Worm (Caenorhabditis elegans) whole organism, L3 larva: ENCODE results near the gene adh-1.

ENCODE experiments used
- R02D3.7 ChIP-seq: fragments of 150-350 bp; optimal IDR thresholded peaks from 2 replicates; lab custom pipeline; 2014; ENCODE audit warnings: missing biosample characterization, missing genetic modification characterization
- ZK546.5 ChIP-seq: sonication (generic microtip); optimal IDR thresholded peaks from 2 replicates; lab custom pipeline; 2017; ENCODE audit warnings: missing biosample characterization, missing genetic modification characterization
- aly-2 ChIP-seq: fragments of 150-350 bp; optimal IDR thresholded peaks from 2 replicates; lab custom pipeline; 2014; ENCODE audit warnings: missing biosample characterization, missing genetic modification characterization
- ama-1 ChIP-seq: fragments of 150-350 bp; optimal IDR thresholded peaks from 2 replicates; lab custom pipeline; 2018
- ceh-16 ChIP-seq: sonication (generic microtip); optimal IDR thresholded peaks from 2 replicates; lab custom pipeline; 2017; ENCODE audit warnings: missing biosample characterization, missing genetic modification characterization
- ceh-28 ChIP-seq: fragments of 150-350 bp; optimal IDR thresholded peaks from 2 replicates; lab custom pipeline; 2014; ENCODE audit warnings: missing biosample characterization, missing genetic modification reagents, missing genetic modification characterization
- ceh-82 ChIP-seq: fragments of 150-350 bp; optimal IDR thresholded peaks from 2 replicates; lab custom pipeline; 2014; ENCODE audit warnings: missing biosample characterization, missing genetic modification characterization
- ceh-9 ChIP-seq: sonication (generic microtip); optimal IDR thresholded peaks from 2 replicates; lab custom pipeline; 2018; ENCODE audit warnings: missing biosample characterization, missing genetic modification characterization
- daf-12 ChIP-seq: fragments of 150-350 bp; optimal IDR thresholded peaks from 2 replicates; lab custom pipeline; 2014; ENCODE audit warnings: missing biosample characterization, missing genetic modification reagents, missing genetic modification characterization
- egl-27 ChIP-seq: sonication (generic microtip); optimal IDR thresholded peaks from 4 replicates; lab custom pipeline; 2017; ENCODE audit warnings: missing biosample characterization, missing genetic modification reagents, missing genetic modification characterization
- egl-5 ChIP-seq: fragments of 150-350 bp; optimal IDR thresholded peaks from 2 replicates; lab custom pipeline; 2017; ENCODE audit warnings: missing biosample characterization, missing genetic modification reagents, missing genetic modification characterization, inconsistent platforms
- elt-1 ChIP-seq: fragments of 150-350 bp; optimal IDR thresholded peaks from 2 replicates; lab custom pipeline; 2014; ENCODE audit warnings: missing biosample characterization, missing genetic modification characterization
- elt-2 ChIP-seq: sonication (generic microtip); optimal IDR thresholded peaks from 2 replicates; lab custom pipeline; 2016; ENCODE audit warnings: missing genetic modification reagents, mild to moderate bottlenecking, missing genetic modification characterization, missing compliant biosample characterization
- elt-3 ChIP-seq, 3 experiments: fragments of 150-350 bp in 1 of 3; sonication (generic microtip) in 2 of 3; optimal IDR thresholded peaks; 2 replicates in 2 of 3; 4 replicates in 1 of 3; lab custom pipeline; 2014 to 2017; ENCODE audit warnings: missing biosample characterization in 3 of 3, missing genetic modification characterization in 3 of 3
- eor-1 ChIP-seq, 2 experiments: fragments of 150-350 bp; optimal IDR thresholded peaks; 2 replicates each; lab custom pipeline; 2014 to 2018; ENCODE audit warnings: missing biosample characterization in 2 of 2, missing genetic modification characterization in 2 of 2
- fkh-10 ChIP-seq: sonication (generic microtip); optimal IDR thresholded peaks from 2 replicates; lab custom pipeline; 2017; ENCODE audit warnings: missing biosample characterization, missing genetic modification reagents, missing genetic modification characterization
- fkh-2 ChIP-seq: fragments of 150-350 bp; optimal IDR thresholded peaks from 2 replicates; lab custom pipeline; 2014; ENCODE audit warnings: missing biosample characterization, missing genetic modification reagents, missing genetic modification characterization
- fos-1 ChIP-seq: fragments of 150-350 bp; optimal IDR thresholded peaks from 2 replicates; lab custom pipeline; 2014; ENCODE audit warnings: missing biosample characterization, missing genetic modification characterization
- hmg-11 ChIP-seq: sonication (generic microtip); optimal IDR thresholded peaks from 2 replicates; lab custom pipeline; 2016; ENCODE audit warnings: missing genetic modification characterization, missing compliant biosample characterization
- jun-1 ChIP-seq: fragments of 150-350 bp; optimal IDR thresholded peaks from 2 replicates; lab custom pipeline; 2014; ENCODE audit warnings: missing biosample characterization, missing genetic modification reagents, missing genetic modification characterization
- lin-15B ChIP-seq: fragments of 150-350 bp; optimal IDR thresholded peaks from 2 replicates; lab custom pipeline; 2014; ENCODE audit warnings: missing biosample characterization, missing genetic modification characterization
- lin-39 ChIP-seq: fragments of 150-350 bp; optimal IDR thresholded peaks from 2 replicates; lab custom pipeline; 2018; ENCODE audit warnings: missing biosample characterization, missing genetic modification reagents, missing genetic modification characterization
- lsy-12 ChIP-seq: sonication (generic microtip); optimal IDR thresholded peaks from 2 replicates; lab custom pipeline; 2016; ENCODE audit warnings: mild to moderate bottlenecking, missing genetic modification characterization, missing compliant biosample characterization
- mdl-1 ChIP-seq: fragments of 150-350 bp; optimal IDR thresholded peaks from 2 replicates; lab custom pipeline; 2014; ENCODE audit warnings: missing biosample characterization, missing genetic modification characterization
- mml-1 ChIP-seq: fragments of 150-350 bp; sonication (generic microtip); optimal IDR thresholded peaks from 3 replicates; lab custom pipeline; 2014; ENCODE audit warnings: missing biosample characterization, missing genetic modification characterization
- nfya-1 ChIP-seq: sonication (generic microtip); optimal IDR thresholded peaks from 2 replicates; lab custom pipeline; 2017; ENCODE audit warnings: missing genetic modification characterization, mild to moderate bottlenecking, missing compliant biosample characterization, antibody characterized with exemption, moderate library complexity; ENCODE audit not compliant: insufficient read depth
- nhr-11 ChIP-seq: fragments of 150-350 bp; optimal IDR thresholded peaks from 2 replicates; lab custom pipeline; 2014; ENCODE audit warnings: missing biosample characterization, missing genetic modification characterization
- nhr-12 ChIP-seq: fragments of 150-350 bp; optimal IDR thresholded peaks from 2 replicates; lab custom pipeline; 2014; ENCODE audit warnings: missing biosample characterization, missing genetic modification characterization
- nhr-23 ChIP-seq: fragments of 150-350 bp; optimal IDR thresholded peaks from 2 replicates; lab custom pipeline; 2014; ENCODE audit warnings: missing biosample characterization, missing genetic modification reagents, missing genetic modification characterization
- nhr-237 ChIP-seq: fragments of 150-350 bp; optimal IDR thresholded peaks from 2 replicates; lab custom pipeline; 2014; ENCODE audit warnings: missing biosample characterization, missing genetic modification characterization
- nhr-25 ChIP-seq: sonication (generic microtip); optimal IDR thresholded peaks from 2 replicates; lab custom pipeline; 2017; ENCODE audit warnings: missing biosample characterization, missing genetic modification characterization
- nhr-43 ChIP-seq: sonication (generic microtip); optimal IDR thresholded peaks from 2 replicates; lab custom pipeline; 2016; ENCODE audit warnings: mild to moderate bottlenecking, missing genetic modification characterization, missing compliant biosample characterization; ENCODE audit not compliant: poor library complexity, severe bottlenecking
- nhr-67 ChIP-seq: fragments of 150-350 bp; optimal IDR thresholded peaks from 2 replicates; lab custom pipeline; 2014; ENCODE audit warnings: missing biosample characterization, missing genetic modification characterization
- nhr-76 ChIP-seq: fragments of 150-350 bp; sonication (generic microtip); optimal IDR thresholded peaks from 5 replicates; lab custom pipeline; 2014; ENCODE audit warnings: missing biosample characterization, missing genetic modification characterization
- nhr-77 ChIP-seq: fragments of 150-350 bp; optimal IDR thresholded peaks from 2 replicates; lab custom pipeline; 2014; ENCODE audit warnings: missing biosample characterization, missing genetic modification characterization
- pha-4 ChIP-seq: fragments of 150-350 bp; optimal IDR thresholded peaks from 2 replicates; lab custom pipeline; 2014; ENCODE audit warnings: missing biosample characterization, missing genetic modification reagents, missing genetic modification characterization
- pqm-1 ChIP-seq: fragments of 150-350 bp; optimal IDR thresholded peaks from 2 replicates; lab custom pipeline; 2017; ENCODE audit warnings: missing biosample characterization, missing genetic modification characterization, inconsistent platforms
- sea-2 ChIP-seq: fragments of 150-350 bp; sonication (generic microtip); optimal IDR thresholded peaks from 4 replicates; lab custom pipeline; 2014; ENCODE audit warnings: missing biosample characterization, missing genetic modification reagents, missing genetic modification characterization
- skn-1 ChIP-seq: fragments of 150-350 bp; optimal IDR thresholded peaks from 2 replicates; lab custom pipeline; 2014; ENCODE audit warnings: missing biosample characterization, missing genetic modification characterization
- snpc-4 ChIP-seq: fragments of 150-350 bp; optimal IDR thresholded peaks from 2 replicates; lab custom pipeline; 2014; ENCODE audit warnings: missing biosample characterization, missing genetic modification characterization
- tbx-2 ChIP-seq: sonication (generic microtip); optimal IDR thresholded peaks from 2 replicates; lab custom pipeline; 2016; ENCODE audit warnings: mild to moderate bottlenecking, missing genetic modification characterization, missing compliant biosample characterization
- unc-39 ChIP-seq: sonication (generic microtip); optimal IDR thresholded peaks from 4 replicates; lab custom pipeline; 2017; ENCODE audit warnings: missing biosample characterization, missing genetic modification characterization
- unc-62 ChIP-seq: fragments of 150-350 bp; sonication (generic microtip); optimal IDR thresholded peaks from 4 replicates; lab custom pipeline; 2014; ENCODE audit warnings: missing biosample characterization, missing genetic modification reagents, missing genetic modification characterization
- ztf-11 ChIP-seq: fragments of 150-350 bp; optimal IDR thresholded peaks from 2 replicates; lab custom pipeline; 2014; ENCODE audit warnings: missing biosample characterization, missing genetic modification characterization
- ztf-4 ChIP-seq: fragments of 150-350 bp; optimal IDR thresholded peaks from 2 replicates; lab custom pipeline; 2014; ENCODE audit warnings: missing biosample characterization, missing genetic modification characterization

The adh-1 gene

ce11 chrV:11887988-11888499 lies at the start of gene adh-1:
Gene adh-1 (plus strand): TSS chrV:11888248.
- TF ChIP-seq lin-39 (tag; lab: Kevin White, UChicago): no peak
- TF ChIP-seq aly-2 (tag; lab: Kevin White, UChicago): no peak
- peak; percentile 20 for TF ChIP-seq ztf-4 (tag; lab: Kevin White, UChicago)
- TF ChIP-seq snpc-4 (tag; lab: Kevin White, UChicago): no peak
- TF ChIP-seq nhr-23: peak; percentile 76
- TF ChIP-seq nhr-77 (tag; lab: Kevin White, UChicago): no peak
- no peak for TF ChIP-seq ceh-16
- TF ChIP-seq elt-3 (tag; optimal IDR thresholded peaks at IDR 0.05; lab: Kevin White, UChicago): peak in 1 of 3 experiments; percentile 25
- TF ChIP-seq daf-12 (tag; lab: Kevin White, UChicago): no peak
- no peak for TF ChIP-seq fos-1 (tag; lab: Kevin White, UChicago)
- TF ChIP-seq ceh-9 (tag; lab: Kevin White, UChicago): no peak
- TF ChIP-seq nhr-12 (tag; lab: Kevin White, UChicago): no peak
- peak; percentile 96 for TF ChIP-seq jun-1 (tag; lab: Kevin White, UChicago)
- TF ChIP-seq ZK546.5 (tag; lab: Kevin White, UChicago): no peak
- TF ChIP-seq elt-1 (tag; lab: Kevin White, UChicago): no peak
- no peak for TF ChIP-seq egl-27 (tag; lab: Kevin White, UChicago)
- TF ChIP-seq mml-1 (tag; lab: Kevin White, UChicago): peak; percentile 26
- peak; percentile 33 for TF ChIP-seq tbx-2 (tag; lab: Kevin White, UChicago)
- peak; percentile 44 for TF ChIP-seq ceh-28
- peak; percentile 10 for TF ChIP-seq nhr-25 (tag; lab: Kevin White, UChicago)
- no peak for TF ChIP-seq egl-5 (tag; lab: Kevin White, UChicago)
- TF ChIP-seq elt-2 (tag; lab: Kevin White, UChicago): peak; percentile 47
- TF ChIP-seq R02D3.7 (tag; lab: Kevin White, UChicago): no peak
- TF ChIP-seq hmg-11 (tag; lab: Kevin White, UChicago): no peak
- TF ChIP-seq ztf-11: no peak
- no peak for TF ChIP-seq fkh-10 (GFP tag; lab: Kevin White, UChicago)
- peak; percentile 95 for TF ChIP-seq nhr-43 (tag; lab: Kevin White, UChicago)
- no peak for TF ChIP-seq lsy-12 (tag; lab: Kevin White, UChicago)
- TF ChIP-seq ama-1 (lab: Kevin White, UChicago): peak; percentile 96
- TF ChIP-seq nfya-1 (tag; lab: Kevin White, UChicago): peak; percentile 59
- TF ChIP-seq pqm-1 (tag; lab: Kevin White, UChicago): peak; percentile 98
- TF ChIP-seq unc-62 (GFP tag; lab: Kevin White, UChicago): no peak
- no peak for TF ChIP-seq fkh-2 (tag; lab: Kevin White, UChicago)
- TF ChIP-seq mdl-1: peak; percentile 94
- no peak for TF ChIP-seq nhr-67 (tag; lab: Kevin White, UChicago)
- peak; percentile 22 for TF ChIP-seq nhr-76 (tag; lab: Kevin White, UChicago)
- no peak for TF ChIP-seq sea-2 (GFP tag; lab: Kevin White, UChicago)
- TF ChIP-seq skn-1: no peak
- TF ChIP-seq unc-39 (tag; lab: Kevin White, UChicago): no peak
- no peak for TF ChIP-seq nhr-237 (tag; lab: Kevin White, UChicago)
- no peak for TF ChIP-seq ceh-82
- no peak for TF ChIP-seq nhr-11
- TF ChIP-seq eor-1 (tag; optimal IDR thresholded peaks at IDR 0.05; lab: Kevin White, UChicago): no peak
- TF ChIP-seq pha-4: peak; percentile 70
- TF ChIP-seq lin-15B (tag; lab: Kevin White, UChicago): no peak

ce11 chrV:11839220-11839619 lies 48.8 kb upstream of the adh-1 start, which contains the start of gene idpb-5:
Gene idpb-5 (plus strand): TSS chrV:11839520.
- TF ChIP-seq ceh-82: no peak
